Fruit fly (Drosophila melanogaster) S2 (cell line): ENCODE results near the gene Cyp6a16.

ENCODE experiments used
- CG8478 ChIP-seq: fragments of >200 bp; optimal IDR thresholded peaks from 2 replicates; lab custom pipeline; 2018
- CTCF ChIP-seq, 2 experiments: fragments of >200 bp; optimal IDR thresholded peaks; 2 replicates each; lab custom pipeline; 2018

dm6 chr2L:5596533-5596932 is 27.0 kb downstream of the Cyp6a16 start, which contains the start of gene CG18266:
- TF ChIP-seq CTCF (optimal IDR thresholded peaks at IDR 0.05; lab: Kevin White, UChicago) (no peak), CG8478 (lab: Kevin White, UChicago) (no peak)
